Worm (Caenorhabditis elegans) whole organism, L2 larva: ENCODE results near the gene idpb-4.

Source experiments
- C34F6.9 ChIP-seq: fragments of 150-350 bp; optimal IDR thresholded peaks from 2 replicates; lab custom pipeline; 2014; ENCODE audit warnings: missing biosample characterization, missing genetic modification characterization
- F13H6.1 ChIP-seq: sonication (generic microtip); optimal IDR thresholded peaks from 2 replicates; lab custom pipeline; 2016; ENCODE audit warnings: missing genetic modification characterization, missing compliant biosample characterization
- R02D3.7 ChIP-seq: fragments of 150-350 bp; optimal IDR thresholded peaks from 2 replicates; lab custom pipeline; 2014; ENCODE audit warnings: missing biosample characterization, missing genetic modification characterization
- Y55F3AM.14 ChIP-seq: fragments of 200-800 bp; sonication (Bioruptor generic); optimal IDR thresholded peaks from 2 replicates; lab custom pipeline; 2018; ENCODE audit warnings: mild to moderate bottlenecking, missing genetic modification characterization, missing compliant biosample characterization
- ZK546.5 ChIP-seq: sonication (generic microtip); optimal IDR thresholded peaks from 2 replicates; lab custom pipeline; 2017; ENCODE audit warnings: missing biosample characterization, missing genetic modification characterization
- alr-1 ChIP-seq: fragments of 150-350 bp; optimal IDR thresholded peaks from 2 replicates; lab custom pipeline; 2014; ENCODE audit warnings: missing biosample characterization, missing genetic modification characterization
- aly-2 ChIP-seq: fragments of 150-350 bp; optimal IDR thresholded peaks from 2 replicates; lab custom pipeline; 2014; ENCODE audit warnings: missing biosample characterization, missing genetic modification characterization
- ama-1 ChIP-seq: fragments of 150-350 bp; optimal IDR thresholded peaks from 2 replicates; lab custom pipeline; 2018; ENCODE audit warnings: inconsistent platforms
- blmp-1 ChIP-seq: sonication (generic microtip); optimal IDR thresholded peaks from 2 replicates; lab custom pipeline; 2017; ENCODE audit warnings: missing genetic modification characterization, mild to moderate bottlenecking, missing compliant biosample characterization, antibody characterized with exemption, moderate library complexity; ENCODE audit not compliant: insufficient read depth
- ceh-16 ChIP-seq: fragments of 150-350 bp; optimal IDR thresholded peaks from 2 replicates; lab custom pipeline; 2014; ENCODE audit warnings: missing biosample characterization, missing genetic modification characterization
- ceh-82 ChIP-seq: fragments of 150-350 bp; optimal IDR thresholded peaks from 2 replicates; lab custom pipeline; 2014; ENCODE audit warnings: missing biosample characterization, missing genetic modification characterization
- crh-2 ChIP-seq: sonication (generic microtip); optimal IDR thresholded peaks from 2 replicates; lab custom pipeline; 2017; ENCODE audit warnings: missing biosample characterization, missing genetic modification characterization
- egl-27 ChIP-seq: sonication (generic microtip); optimal IDR thresholded peaks from 3 replicates; lab custom pipeline; 2017; ENCODE audit warnings: missing biosample characterization, missing genetic modification reagents, missing genetic modification characterization
- elt-1 ChIP-seq: fragments of 150-350 bp; optimal IDR thresholded peaks from 2 replicates; lab custom pipeline; 2014; ENCODE audit warnings: missing biosample characterization, missing genetic modification characterization
- fos-1 ChIP-seq: fragments of 150-350 bp; optimal IDR thresholded peaks from 2 replicates; lab custom pipeline; 2014; ENCODE audit warnings: missing biosample characterization, missing genetic modification characterization
- gmeb-1 ChIP-seq: fragments of 150-350 bp; optimal IDR thresholded peaks from 2 replicates; lab custom pipeline; 2014; ENCODE audit warnings: missing biosample characterization, missing genetic modification characterization
- lin-11 ChIP-seq: fragments of 150-350 bp; sonication (generic microtip); optimal IDR thresholded peaks from 2 replicates; lab custom pipeline; 2014; ENCODE audit warnings: missing biosample characterization, missing genetic modification characterization, inconsistent platforms, mixed read lengths
- lin-13 ChIP-seq: fragments of 150-350 bp; optimal IDR thresholded peaks from 2 replicates; lab custom pipeline; 2014; ENCODE audit warnings: missing biosample characterization, missing genetic modification reagents, missing genetic modification characterization
- lin-39 ChIP-seq: fragments of 150-350 bp; optimal IDR thresholded peaks from 2 replicates; lab custom pipeline; 2014; ENCODE audit warnings: missing biosample characterization, missing genetic modification reagents, missing genetic modification characterization
- lsy-2 ChIP-seq, 2 experiments: fragments of 150-350 bp in 1 of 2; sonication (generic microtip) in 1 of 2; optimal IDR thresholded peaks; 2 replicates each; lab custom pipeline; 2014 to 2017; ENCODE audit warnings: missing biosample characterization in 2 of 2, missing genetic modification characterization in 2 of 2
- mab-5 ChIP-seq: fragments of 150-350 bp; optimal IDR thresholded peaks from 2 replicates; lab custom pipeline; 2014; ENCODE audit warnings: missing biosample characterization, missing genetic modification characterization
- mbf-1 ChIP-seq: sonication (generic microtip); optimal IDR thresholded peaks from 2 replicates; lab custom pipeline; 2017; ENCODE audit warnings: missing biosample characterization, missing genetic modification characterization
- mdl-1 ChIP-seq, 2 experiments: fragments of 150-350 bp in 1 of 2; sonication (generic microtip) in 1 of 2; optimal IDR thresholded peaks; 2 replicates each; lab custom pipeline; 2017; ENCODE audit warnings: missing biosample characterization in 2 of 2, missing genetic modification characterization in 2 of 2
- nhr-10 ChIP-seq: sonication (generic microtip); optimal IDR thresholded peaks from 2 replicates; lab custom pipeline; 2017; ENCODE audit warnings: missing biosample characterization, missing genetic modification characterization
- nhr-11 ChIP-seq: fragments of 150-350 bp; optimal IDR thresholded peaks from 2 replicates; lab custom pipeline; 2014; ENCODE audit warnings: missing biosample characterization, missing genetic modification characterization
- nhr-12 ChIP-seq: fragments of 150-350 bp; optimal IDR thresholded peaks from 2 replicates; lab custom pipeline; 2014; ENCODE audit warnings: missing biosample characterization, missing genetic modification characterization
- nhr-129 ChIP-seq: fragments of 150-350 bp; optimal IDR thresholded peaks from 2 replicates; lab custom pipeline; 2014; ENCODE audit warnings: missing biosample characterization, missing genetic modification characterization
- nhr-21 ChIP-seq: fragments of 150-350 bp; optimal IDR thresholded peaks from 2 replicates; lab custom pipeline; 2014; ENCODE audit warnings: missing biosample characterization, missing genetic modification characterization
- nhr-23 ChIP-seq: fragments of 150-350 bp; optimal IDR thresholded peaks from 2 replicates; lab custom pipeline; 2014; ENCODE audit warnings: missing biosample characterization, missing genetic modification reagents, missing genetic modification characterization
- nhr-237 ChIP-seq: fragments of 150-350 bp; optimal IDR thresholded peaks from 2 replicates; lab custom pipeline; 2014; ENCODE audit warnings: missing biosample characterization, missing genetic modification characterization
- nhr-25 ChIP-seq: fragments of 150-350 bp; sonication (generic microtip); optimal IDR thresholded peaks from 3 replicates; lab custom pipeline; 2014; ENCODE audit warnings: missing biosample characterization, missing genetic modification characterization
- nhr-6 ChIP-seq: fragments of 150-350 bp; optimal IDR thresholded peaks from 2 replicates; lab custom pipeline; 2014; ENCODE audit warnings: missing biosample characterization, missing genetic modification characterization
- nhr-77 ChIP-seq: fragments of 150-350 bp; optimal IDR thresholded peaks from 2 replicates; lab custom pipeline; 2014; ENCODE audit warnings: missing biosample characterization, missing genetic modification characterization
- peb-1 ChIP-seq: fragments of 150-350 bp; optimal IDR thresholded peaks from 2 replicates; lab custom pipeline; 2014; ENCODE audit warnings: missing biosample characterization, missing genetic modification characterization
- skn-1 ChIP-seq: sonication (generic microtip); optimal IDR thresholded peaks from 2 replicates; lab custom pipeline; 2017; ENCODE audit warnings: missing biosample characterization, missing genetic modification characterization
- sma-3 ChIP-seq: sonication (generic microtip); optimal IDR thresholded peaks from 2 replicates; lab custom pipeline; 2016; ENCODE audit warnings: missing genetic modification reagents, missing genetic modification characterization, missing compliant biosample characterization
- sma-9 ChIP-seq, 2 experiments: fragments of 150-350 bp in 1 of 2; sonication (generic microtip) in 1 of 2; optimal IDR thresholded peaks; 2 replicates each; lab custom pipeline; 2014 to 2016; ENCODE audit warnings: missing genetic modification characterization in 2 of 2, mild to moderate bottlenecking in 1 of 2, missing biosample characterization in 1 of 2, missing compliant biosample characterization in 1 of 2, missing genetic modification reagents in 1 of 2, moderate library complexity in 1 of 2
- snpc-4 ChIP-seq: fragments of 150-350 bp; optimal IDR thresholded peaks from 2 replicates; lab custom pipeline; 2014; ENCODE audit warnings: missing biosample characterization, missing genetic modification characterization
- unc-39 ChIP-seq: fragments of 150-350 bp; optimal IDR thresholded peaks from 2 replicates; lab custom pipeline; 2014; ENCODE audit warnings: missing biosample characterization, missing genetic modification characterization
- unc-55 ChIP-seq: fragments of 150-350 bp; sonication (generic microtip); optimal IDR thresholded peaks from 3 replicates; lab custom pipeline; 2014; ENCODE audit warnings: missing biosample characterization, missing genetic modification reagents, missing genetic modification characterization
- unc-62 ChIP-seq: fragments of 150-350 bp; optimal IDR thresholded peaks from 2 replicates; lab custom pipeline; 2014; ENCODE audit warnings: missing biosample characterization, missing genetic modification reagents, missing genetic modification characterization
- zag-1 ChIP-seq: fragments of 150-350 bp; optimal IDR thresholded peaks from 2 replicates; lab custom pipeline; 2014; ENCODE audit warnings: missing biosample characterization, missing genetic modification characterization
- ztf-1 ChIP-seq: fragments of 200-800 bp; sonication (Bioruptor generic); conservative IDR thresholded peaks from 2 replicates; pipeline ENCODE4 v1.3.6; 2022; ENCODE audit warnings: missing genetic modification characterization, missing compliant biosample characterization
- ztf-11 ChIP-seq: sonication (generic microtip); optimal IDR thresholded peaks from 2 replicates; lab custom pipeline; 2017; ENCODE audit warnings: missing biosample characterization, missing genetic modification characterization

idpb-4 gene

ce11 chrII:8783451-8783967 is 46.2 kb upstream of the idpb-4 start, which contains the start of gene sgn-1:
Gene sgn-1, minus strand, starts transcription at chrII:8783670.
- no peak for TF ChIP-seq F13H6.1
- TF ChIP-seq fos-1 (tag; lab: Kevin White, UChicago), result no peak
- TF ChIP-seq nhr-129, result peak; percentile 23

- TF ChIP-seq lsy-2 (tag; optimal IDR thresholded peaks at IDR 0.05; lab: Kevin White, UChicago) (no peak), nhr-23 (tag; lab: Kevin White, UChicago) (no peak), unc-62 (GFP tag; lab: Kevin White, UChicago) (no peak), peb-1 (tag; lab: Kevin White, UChicago) (no peak), nhr-12 (tag; lab: Kevin White, UChicago) (no peak), F13H6.1 (no peak), gmeb-1 (tag; lab: Kevin White, UChicago) (no peak), unc-55 (GFP tag; lab: Kevin White, UChicago) (no peak), zag-1 (no peak), aly-2 (no peak), mdl-1 (tag; optimal IDR thresholded peaks at IDR 0.05; lab: Kevin White, UChicago) (no peak)
These were observed 39.1 kb upstream of the idpb-4 start for ce11 chrII:8776504-8776903.

- no peak for TF ChIP-seq ztf-11 (tag; lab: Kevin White, UChicago)
These were observed 33.3 kb upstream of the idpb-4 start, which contains the start of gene let-19 for ce11 chrII:8770675-8771074. Gene let-19, plus strand, starts transcription at chrII:8770975.

DNA sequence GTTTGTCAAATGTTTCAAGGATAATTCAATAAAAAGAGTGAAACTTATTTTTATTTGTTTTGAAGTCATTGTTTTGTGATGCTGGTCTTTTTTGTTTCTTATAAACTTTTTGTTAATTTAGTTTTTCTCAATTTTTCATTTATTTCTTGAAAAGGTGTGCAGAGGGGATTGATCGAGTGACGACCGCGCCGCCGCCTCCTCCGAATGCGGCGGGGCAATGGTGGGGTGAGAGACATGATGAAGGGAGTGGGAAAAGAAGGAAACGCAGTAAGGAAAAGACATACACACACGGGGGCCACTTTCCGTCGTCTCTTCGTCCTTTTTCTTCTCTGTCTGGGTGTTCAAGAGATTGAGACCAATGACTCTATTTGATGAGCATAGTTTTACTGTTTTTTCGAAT is 32.0 kb upstream of the idpb-4 start:
- TF ChIP-seq nhr-11 (no peak), ceh-16 (no peak), lsy-2 (tag; optimal IDR thresholded peaks at IDR 0.05; lab: Kevin White, UChicago) (peak in 1 of 2 experiments; percentile 30), Y55F3AM.14 (GFP tag; lab: Kevin White, UChicago) (no peak), nhr-77 (tag; lab: Kevin White, UChicago) (no peak), alr-1 (tag; lab: Kevin White, UChicago) (no peak), elt-1 (tag; lab: Kevin White, UChicago) (no peak), nhr-6 (no peak), snpc-4 (no peak), C34F6.9 (no peak), unc-39 (no peak), crh-2 (tag; lab: Kevin White, UChicago) (peak; percentile 12), nhr-129 (peak; percentile 5), mdl-1 (tag; optimal IDR thresholded peaks at IDR 0.05; lab: Kevin White, UChicago) (no peak), zag-1 (no peak), mbf-1 (tag; lab: Kevin White, UChicago) (no peak), aly-2 (no peak), nhr-25 (tag; lab: Kevin White, UChicago) (no peak), lin-11 (tag; lab: Kevin White, UChicago) (no peak), ama-1 (lab: Kevin White, UChicago) (no peak), nhr-237 (tag; lab: Kevin White, UChicago) (no peak), mab-5 (tag; lab: Kevin White, UChicago) (no peak), sma-9 (GFP tag; optimal IDR thresholded peaks at IDR 0.05; lab: Kevin White, UChicago) (no peak), sma-9 (tag; optimal IDR thresholded peaks at IDR 0.05; lab: Kevin White, UChicago) (no peak), gmeb-1 (tag; lab: Kevin White, UChicago) (peak; percentile 13), nhr-10 (no peak), egl-27 (tag; lab: Kevin White, UChicago) (peak; percentile 20), ztf-1 (GFP tag; lab: Robert Waterston, UW) (no peak), peb-1 (tag; lab: Kevin White, UChicago) (no peak), ceh-82 (tag; lab: Kevin White, UChicago) (no peak), lin-13 (GFP tag; lab: Kevin White, UChicago) (no peak), ZK546.5 (tag; lab: Kevin White, UChicago) (no peak), sma-3 (no peak), blmp-1 (no peak), fos-1 (tag; lab: Kevin White, UChicago) (peak; percentile 30), nhr-12 (tag; lab: Kevin White, UChicago) (no peak), lin-39 (tag; lab: Kevin White, UChicago) (no peak), skn-1 (no peak), R02D3.7 (tag; lab: Kevin White, UChicago) (no peak), nhr-23 (tag; lab: Kevin White, UChicago) (no peak), nhr-21 (no peak), F13H6.1 (peak; percentile 21), ztf-11 (tag; lab: Kevin White, UChicago) (no peak), unc-62 (GFP tag; lab: Kevin White, UChicago) (no peak), unc-55 (GFP tag; lab: Kevin White, UChicago) (peak; percentile 39)
